Fruit fly (Drosophila melanogaster): Measurements from ENCODE around the gene cal1.

The cal1 gene

DNA sequence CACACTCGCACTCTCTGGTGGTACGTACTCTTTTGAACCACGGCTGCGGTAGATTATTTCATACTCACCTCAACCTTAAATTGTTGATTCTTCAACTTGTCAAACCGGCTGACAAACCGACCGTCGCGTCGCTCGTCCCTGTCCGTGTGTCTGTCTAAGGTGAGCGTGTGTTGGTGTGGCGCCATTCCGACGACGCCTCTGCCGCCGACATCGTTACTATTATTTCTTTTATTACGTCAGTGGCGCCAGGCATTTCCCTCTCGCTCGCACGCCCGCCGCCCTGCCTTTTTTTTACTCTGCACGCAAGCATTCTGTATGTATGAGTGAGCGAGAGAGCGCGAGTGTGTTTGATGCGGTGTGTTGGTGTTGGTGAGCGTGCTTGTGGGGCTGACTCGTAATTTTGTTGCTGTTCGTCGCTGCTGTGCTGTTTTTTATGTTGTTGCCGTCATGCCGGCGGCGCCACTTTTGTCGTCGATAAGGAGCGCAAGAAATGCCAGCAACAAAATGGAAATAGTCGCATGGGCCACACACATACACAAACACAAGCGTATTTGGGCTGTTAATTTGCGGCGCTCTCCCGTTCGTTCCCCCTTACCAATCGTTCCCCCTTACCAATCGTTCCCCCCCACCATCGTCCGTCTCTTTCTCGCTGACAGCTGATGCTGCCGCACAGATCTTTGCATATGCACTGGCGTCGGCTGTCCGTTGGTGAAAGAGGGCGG is 31.7 kb upstream of the cal1 start (continued):
- TF ChIP-seq hkb (optimal IDR thresholded peaks at IDR 0.05) (no peak), hkb (GFP tag; IDR thresholded peaks at IDR 0.05) (peak; percentile 29; the same call in 1 of the 2 replicates), trh (GFP tag; optimal IDR thresholded peaks at IDR 0.05) (no peak), CG30020 (tag; optimal IDR thresholded peaks at IDR 0.05) (no peak), CG17802 (tag; optimal IDR thresholded peaks at IDR 0.05) (no peak), Deaf1 (tag; optimal IDR thresholded peaks at IDR 0.05) (peak; percentile 82), CG18599 (GFP tag; optimal IDR thresholded peaks at IDR 0.05) (peak; percentile 47), CG13296 (GFP tag; optimal IDR thresholded peaks at IDR 0.05) (peak; percentile 38), Hmx (GFP tag; optimal IDR thresholded peaks at IDR 0.05) (no peak), Med (GFP tag) (peak; percentile 99), wdn (GFP tag; IDR thresholded peaks at IDR 0.05) (0 out of 2 replicates have a peak, but pooled peaks have one; percentile 7), Hmr (GFP tag; optimal IDR thresholded peaks at IDR 0.05) (peak; percentile 42), mam (GFP tag; optimal IDR thresholded peaks at IDR 0.05) (no peak), ATbp (GFP tag; optimal IDR thresholded peaks at IDR 0.05) (no peak), kni (GFP tag; optimal IDR thresholded peaks at IDR 0.05) (peak; percentile 99), slbo (GFP tag; IDR thresholded peaks at IDR 0.05) (peak; percentile 13; the same call in 1 of the 2 replicates), pum (GFP tag; optimal IDR thresholded peaks at IDR 0.05) (peak; percentile 11), CG43689 (GFP tag; IDR thresholded peaks at IDR 0.05) (no peak), CG17829 (tag; optimal IDR thresholded peaks at IDR 0.05) (peak; percentile 19), gcm (GFP tag; optimal IDR thresholded peaks at IDR 0.05) (peak; percentile 53), vvl (GFP tag; IDR thresholded peaks at IDR 0.05) (peak; percentile 42), CG6175 (GFP tag; IDR thresholded peaks at IDR 0.05) (peak; percentile 97), kah (GFP tag; optimal IDR thresholded peaks at IDR 0.05) (peak; percentile 13), CG13624 (GFP tag; optimal IDR thresholded peaks at IDR 0.05) (no peak), lab (GFP tag; optimal IDR thresholded peaks at IDR 0.05) (peak; percentile 30), tx (GFP tag; optimal IDR thresholded peaks at IDR 0.05) (no peak), ttk (GFP tag; IDR thresholded peaks at IDR 0.05) (0 out of 2 replicates have a peak, but pooled peaks have one; percentile 15), CG15269 (tag; optimal IDR thresholded peaks at IDR 0.05) (peak; percentile 5), gsb (GFP tag; IDR thresholded peaks at IDR 0.05) (no peak), Rx (GFP tag; IDR thresholded peaks at IDR 0.05) (0 out of 2 replicates have a peak, but pooled peaks have one; percentile 25), CG3065 (GFP tag; optimal IDR thresholded peaks at IDR 0.05) (no peak), CG32767 (GFP tag; IDR thresholded peaks at IDR 0.05) (peak; percentile 40; the same call in 1 of the 2 replicates), amos (GFP tag; IDR thresholded peaks at IDR 0.05; ENCODE audit: partially characterized antibody) (no peak; the same call in 1 of the 2 replicates), abd-A (tag; optimal IDR thresholded peaks at IDR 0.05) (peak; percentile 100), Mrtf (GFP tag; IDR thresholded peaks at IDR 0.05) (no peak), CHES-1-like (GFP tag; optimal IDR thresholded peaks at IDR 0.05) (peak; percentile 37), Lpt (GFP tag; optimal IDR thresholded peaks at IDR 0.05) (peak; percentile 85), Atf6 (GFP tag; IDR thresholded peaks at IDR 0.05) (peak; percentile 50), zen (tag; optimal IDR thresholded peaks at IDR 0.05) (peak; percentile 81), HmgZ (tag; optimal IDR thresholded peaks at IDR 0.05) (peak; percentile 57), pfk (GFP tag; optimal IDR thresholded peaks at IDR 0.05) (peak; percentile 96), sug (tag; optimal IDR thresholded peaks at IDR 0.05) (peak; percentile 87), Taf1 (GFP tag; IDR thresholded peaks at IDR 0.05) (no peak), odd (GFP tag; optimal IDR thresholded peaks at IDR 0.05) (peak; percentile 34), bowl (GFP tag; IDR thresholded peaks at IDR 0.05) (peak; percentile 11; the same call in 1 of the 2 replicates), CG1647 (GFP tag; optimal IDR thresholded peaks at IDR 0.05) (no peak), CG8089 (GFP tag; optimal IDR thresholded peaks at IDR 0.05) (no peak), bigmax (GFP tag; optimal IDR thresholded peaks at IDR 0.05) (no peak), Doc3 (GFP tag; IDR thresholded peaks at IDR 0.05; ENCODE audit: partially characterized antibody) (0 out of 3 replicates have a peak, but pooled peaks have one; percentile 26)

All from whole organism, embryonic.